Worm (Caenorhabditis elegans): ENCODE data around the gene mls-1.

DNA sequence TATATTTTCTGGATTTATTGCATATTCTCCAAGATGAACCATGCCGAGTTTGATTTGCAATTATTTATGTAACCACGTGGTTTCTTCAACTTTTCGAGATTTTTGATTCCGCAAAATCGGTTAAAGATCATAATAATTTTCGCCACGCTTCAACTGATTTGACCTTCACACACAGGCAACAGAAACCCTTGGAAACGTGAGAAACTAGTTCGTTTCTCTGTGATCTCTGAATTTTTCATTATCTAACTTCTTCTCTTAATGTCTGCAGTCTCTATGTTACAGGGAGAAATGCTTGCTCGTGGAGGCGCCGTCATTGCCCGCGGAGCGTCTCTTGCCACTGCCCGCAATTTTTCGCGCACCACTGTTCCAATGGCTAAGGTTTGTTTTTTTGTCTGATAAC lies 5.2 kb downstream of the mls-1 start, which contains the start of gene fum-1:
- TF ChIP-seq ama-1 (optimal IDR thresholded peaks at IDR 0.05), result no peak
- TF ChIP-seq pes-1 (GFP tag; IDR thresholded peaks at IDR 0.05), result no peak
- TF ChIP-seq ceh-13 (GFP tag; optimal IDR thresholded peaks at IDR 0.05), result no peak
- TF ChIP-seq aly-1 (tag; optimal IDR thresholded peaks at IDR 0.05), result no peak
- TF ChIP-seq tbx-37 (GFP tag; conservative IDR thresholded peaks at IDR 0.05), result no peak
- no peak for TF ChIP-seq ceh-36 (tag; optimal IDR thresholded peaks at IDR 0.05)
- no peak for TF ChIP-seq F13C5.2 (tag; optimal IDR thresholded peaks at IDR 0.05)
- no peak for TF ChIP-seq tra-4 (tag; optimal IDR thresholded peaks at IDR 0.05)
- no peak for TF ChIP-seq flt-1 (GFP tag; IDR thresholded peaks at IDR 0.05)
- TF ChIP-seq sea-1 (GFP tag; conservative IDR thresholded peaks at IDR 0.05), result no peak
- TF ChIP-seq ets-7 (tag; optimal IDR thresholded peaks at IDR 0.05), result no peak

Data from whole organism, early embryonic.